Worm (Caenorhabditis elegans) whole organism, L1 larva: ENCODE results near the gene K09E2.3.

Experiments used
- ceh-8 ChIP-seq: fragments of 200-800 bp; sonication (Bioruptor generic); optimal IDR thresholded peaks from 2 replicates; lab custom pipeline; 2018; ENCODE audit warnings: mild to moderate bottlenecking, missing genetic modification characterization, moderate library complexity, missing compliant biosample characterization
- ceh-82 ChIP-seq, 3 experiments: fragments of 150-350 bp in 1 of 3; sonication (generic microtip) in 2 of 3; optimal IDR thresholded peaks; 2 replicates each; lab custom pipeline; 2014 to 2017; ENCODE audit warnings: missing biosample characterization in 3 of 3, missing genetic modification characterization in 3 of 3
- ces-1 ChIP-seq: fragments of 150-350 bp; optimal IDR thresholded peaks from 2 replicates; lab custom pipeline; 2014; ENCODE audit warnings: missing biosample characterization, missing genetic modification reagents, missing genetic modification characterization
- grh-1 ChIP-seq: fragments of 200-800 bp; sonication (Bioruptor generic); IDR thresholded peaks from 2 replicates; pipeline ENCODE4 v1.3.6; 2022; ENCODE audit warnings: missing genetic modification reagents, missing genetic modification characterization, missing compliant biosample characterization
- lin-35 ChIP-seq, 2 experiments: fragments of 150-350 bp; optimal IDR thresholded peaks; 2 replicates each; lab custom pipeline; 2014; ENCODE audit warnings: missing biosample characterization in 2 of 2, missing genetic modification characterization in 2 of 2, missing genetic modification reagents in 2 of 2
- nhr-237 ChIP-seq: fragments of 150-350 bp; optimal IDR thresholded peaks from 2 replicates; lab custom pipeline; 2014; ENCODE audit warnings: missing biosample characterization, missing genetic modification characterization
- skn-1 ChIP-seq: fragments of 150-350 bp; optimal IDR thresholded peaks from 2 replicates; lab custom pipeline; 2014; ENCODE audit warnings: missing biosample characterization, missing genetic modification characterization
- sup-37 ChIP-seq: fragments of 200-800 bp; sonication (Bioruptor generic); optimal IDR thresholded peaks from 2 replicates; lab custom pipeline; 2018; ENCODE audit warnings: mild to moderate bottlenecking, missing genetic modification characterization, missing compliant biosample characterization
- swsn-7 ChIP-seq: sonication (generic microtip); optimal IDR thresholded peaks from 2 replicates; lab custom pipeline; 2016; ENCODE audit warnings: missing genetic modification characterization, missing compliant biosample characterization

DNA sequence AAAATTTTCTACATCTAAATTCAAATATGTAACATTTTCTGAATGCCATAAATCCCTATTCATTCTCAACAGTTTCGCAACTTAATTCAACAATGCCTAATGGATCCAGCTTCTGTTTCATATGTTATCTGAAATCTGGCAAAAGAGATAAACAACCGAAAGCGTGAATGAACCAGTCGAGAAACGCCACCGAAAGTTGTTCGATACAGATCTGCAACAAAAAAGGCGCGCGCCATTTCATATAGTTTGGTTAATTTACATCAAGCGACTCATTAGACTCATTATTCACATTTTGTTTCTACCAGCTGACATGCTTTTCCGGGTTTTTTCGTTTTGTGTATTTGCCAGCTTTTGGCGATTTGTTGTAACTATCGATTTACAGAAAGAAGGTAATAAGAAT, 8.7 kb downstream of the K09E2.3 start, which contains the start of gene K09E2.1:
- no peak for TF ChIP-seq sup-37 (GFP tag; lab: Kevin White, UChicago)
- TF ChIP-seq grh-1 (GFP tag; lab: Robert Waterston, UW) = no peak
- TF ChIP-seq skn-1 (tag; lab: Kevin White, UChicago) = no peak
- TF ChIP-seq lin-35 (GFP tag; optimal IDR thresholded peaks at IDR 0.05; lab: Kevin White, UChicago) = no peak
- no peak for TF ChIP-seq ces-1 (GFP tag; lab: Kevin White, UChicago)
- TF ChIP-seq nhr-237 = no peak
- TF ChIP-seq ceh-82 (tag; optimal IDR thresholded peaks at IDR 0.05; lab: Kevin White, UChicago) = no peak
- no peak for TF ChIP-seq swsn-7 (tag; lab: Kevin White, UChicago)
- TF ChIP-seq ceh-8 (GFP tag; lab: Kevin White, UChicago) = no peak
